Fruit fly (Drosophila melanogaster) whole organism, wandering third instar larva: ENCODE data around the gene CG7675.

Source experiments
- Abd-B ChIP-seq: fragments of >200 bp; optimal IDR thresholded peaks from 2 replicates; lab custom pipeline; 2017; ENCODE audit warnings: missing biosample characterization, missing genetic modification characterization
- CG32264 ChIP-seq: fragments of 200-800 bp; sonication (Bioruptor generic); optimal IDR thresholded peaks from 2 replicates; lab custom pipeline; 2016; ENCODE audit warnings: missing biosample characterization, missing genetic modification characterization
- CG9705 ChIP-seq: fragments of 200-800 bp; sonication (Bioruptor generic); optimal IDR thresholded peaks from 2 replicates; lab custom pipeline; 2018; ENCODE audit warnings: missing biosample characterization, mild to moderate bottlenecking, missing genetic modification characterization
- CrebA ChIP-seq: fragments of 200-800 bp; sonication (Bioruptor generic); optimal IDR thresholded peaks from 2 replicates; lab custom pipeline; 2016; ENCODE audit warnings: missing biosample characterization, mild to moderate bottlenecking, missing genetic modification characterization, borderline replicate concordance
- Dfd ChIP-seq: fragments of >200 bp; optimal IDR thresholded peaks from 2 replicates; lab custom pipeline; 2017; ENCODE audit warnings: missing biosample characterization, missing genetic modification characterization
- Dif ChIP-seq: fragments of 200-275, 200-300 bp; sonication (Bioruptor generic); optimal IDR thresholded peaks from 2 replicates; lab custom pipeline; 2018; ENCODE audit warnings: missing biosample characterization, missing genetic modification characterization; ENCODE audit not compliant: partially characterized antibody
- GATAd ChIP-seq: sonication (Bioruptor generic); optimal IDR thresholded peaks from 2 replicates; lab custom pipeline; 2016; ENCODE audit warnings: missing biosample characterization, missing genetic modification characterization
- HLH106 ChIP-seq: fragments of 200-800 bp; optimal IDR thresholded peaks from 3 replicates; lab custom pipeline; 2019; ENCODE audit warnings: missing biosample characterization, mild to moderate bottlenecking, missing genetic modification characterization, moderate library complexity
- Hnf4 ChIP-seq: fragments of 200-800 bp; sonication (Bioruptor generic); optimal IDR thresholded peaks from 2 replicates; lab custom pipeline; 2016; ENCODE audit warnings: missing biosample characterization, mild to moderate bottlenecking, missing genetic modification characterization
- Hr78 ChIP-seq: fragments of >200 bp; optimal IDR thresholded peaks from 2 replicates; lab custom pipeline; 2017; ENCODE audit warnings: missing biosample characterization, missing genetic modification characterization
- Hr83 ChIP-seq: fragments of 200-300 bp; sonication (Bioruptor generic); optimal IDR thresholded peaks from 2 replicates; lab custom pipeline; 2016; ENCODE audit warnings: missing biosample characterization, mild to moderate bottlenecking, missing genetic modification characterization, moderate library complexity; ENCODE audit not compliant: poor library complexity, severe bottlenecking
- Jra ChIP-seq: sonication (Bioruptor generic); optimal IDR thresholded peaks from 2 replicates; lab custom pipeline; 2016; ENCODE audit warnings: missing biosample characterization, missing genetic modification characterization
- Mio ChIP-seq: sonication (Bioruptor generic); optimal IDR thresholded peaks from 2 replicates; lab custom pipeline; 2016; ENCODE audit warnings: missing biosample characterization, missing genetic modification characterization
- Myc ChIP-seq: fragments of >200 bp; optimal IDR thresholded peaks from 2 replicates; lab custom pipeline; 2017
- N ChIP-seq: fragments of >200 bp; optimal IDR thresholded peaks from 2 replicates; lab custom pipeline; 2018; ENCODE audit warnings: missing biosample characterization, missing external identifiers, missing genetic modification characterization
- OdsH ChIP-seq: fragments of 200-800 bp; sonication (Bioruptor generic); optimal IDR thresholded peaks from 2 replicates; lab custom pipeline; 2016; ENCODE audit warnings: missing biosample characterization, mild to moderate bottlenecking, missing genetic modification characterization
- Rel ChIP-seq, 2 experiments: fragments of 200-800 bp; sonication (Bioruptor generic) in 1 of 2; optimal IDR thresholded peaks; 2 replicates in 1 of 2; 3 replicates in 1 of 2; lab custom pipeline; 2016 to 2019; ENCODE audit warnings: mild to moderate bottlenecking in 2 of 2, missing biosample characterization in 2 of 2, missing genetic modification characterization in 2 of 2, moderate library complexity in 1 of 2
- Sp1 ChIP-seq: fragments of 200-800 bp; sonication (Bioruptor generic); optimal IDR thresholded peaks from 3 replicates; lab custom pipeline; 2019; ENCODE audit warnings: missing biosample characterization, mild to moderate bottlenecking, missing genetic modification characterization, moderate library complexity
- Vsx2 ChIP-seq: fragments of 200-300, 225-300 bp; sonication (Bioruptor generic); optimal IDR thresholded peaks from 2 replicates; lab custom pipeline; 2018; ENCODE audit warnings: missing biosample characterization, missing genetic modification characterization; ENCODE audit not compliant: partially characterized antibody
- br ChIP-seq: fragments of 200-800 bp; sonication (Bioruptor generic); optimal IDR thresholded peaks from 2 replicates; lab custom pipeline; 2016; ENCODE audit warnings: missing biosample characterization, missing genetic modification characterization
- brk ChIP-seq: fragments of 200-800 bp; sonication (Bioruptor generic); optimal IDR thresholded peaks from 2 replicates; lab custom pipeline; 2016; ENCODE audit warnings: missing biosample characterization, mild to moderate bottlenecking, missing genetic modification characterization
- dl ChIP-seq, 2 experiments: fragments of 175-275, 200-275 bp in 1 of 2; fragments of 200-275 bp in 1 of 2; sonication (Bioruptor generic); optimal IDR thresholded peaks; lab custom pipeline; 2018; ENCODE audit warnings: mild to moderate bottlenecking in 2 of 2, missing biosample characterization in 2 of 2, missing genetic modification characterization in 2 of 2, moderate library complexity in 2 of 2; ENCODE audit not compliant: partially characterized antibody in 2 of 2, insufficient read depth in 1 of 2
- dmrt93B ChIP-seq: fragments of 200-800 bp; sonication (Bioruptor generic); optimal IDR thresholded peaks from 2 replicates; lab custom pipeline; 2018; ENCODE audit warnings: missing biosample characterization, mild to moderate bottlenecking, missing genetic modification characterization
- dsf ChIP-seq: sonication (Bioruptor generic); optimal IDR thresholded peaks from 2 replicates; lab custom pipeline; 2016; ENCODE audit warnings: missing biosample characterization, missing genetic modification characterization, borderline replicate concordance
- ey ChIP-seq: fragments of 200-800 bp; sonication (Bioruptor generic); optimal IDR thresholded peaks from 2 replicates; lab custom pipeline; 2016; ENCODE audit warnings: missing biosample characterization, missing genetic modification characterization
- foxo ChIP-seq, 2 experiments: fragments of 200-800 bp; sonication (Bioruptor generic); optimal IDR thresholded peaks; 2 replicates in 1 of 2; 3 replicates in 1 of 2; lab custom pipeline; 2016 to 2017; ENCODE audit warnings: missing biosample characterization in 2 of 2, missing genetic modification characterization in 2 of 2
- fru ChIP-seq: fragments of 200-800 bp; sonication (Bioruptor generic); optimal IDR thresholded peaks from 3 replicates; lab custom pipeline; 2016; ENCODE audit warnings: missing biosample characterization, mild to moderate bottlenecking, missing genetic modification characterization
- h ChIP-seq: fragments of 200-800 bp; sonication (Bioruptor generic); optimal IDR thresholded peaks from 3 replicates; lab custom pipeline; 2016; ENCODE audit warnings: missing biosample characterization, mild to moderate bottlenecking, missing genetic modification characterization
- jim ChIP-seq: fragments of 175-275, 200-325 bp; sonication (Bioruptor generic); optimal IDR thresholded peaks from 2 replicates; lab custom pipeline; 2016; ENCODE audit warnings: missing biosample characterization, mild to moderate bottlenecking, missing genetic modification characterization
- lola ChIP-seq: fragments of >200 bp; optimal IDR thresholded peaks from 2 replicates; lab custom pipeline; 2017; ENCODE audit warnings: missing biosample characterization, missing genetic modification characterization
- pan ChIP-seq: fragments of >200 bp; optimal IDR thresholded peaks from 2 replicates; lab custom pipeline; 2017
- psq ChIP-seq: fragments of 200-800 bp; sonication (Bioruptor generic); optimal IDR thresholded peaks from 3 replicates; lab custom pipeline; 2017; ENCODE audit warnings: missing biosample characterization, mild to moderate bottlenecking, missing genetic modification characterization, moderate library complexity
- rgr ChIP-seq: fragments of 200-800 bp; sonication (Bioruptor generic); optimal IDR thresholded peaks from 3 replicates; lab custom pipeline; 2016; ENCODE audit warnings: missing biosample characterization, mild to moderate bottlenecking, missing genetic modification characterization
- sage ChIP-seq: fragments of 200-800 bp; sonication (Bioruptor generic); optimal IDR thresholded peaks from 2 replicates; lab custom pipeline; 2016; ENCODE audit warnings: missing biosample characterization, mild to moderate bottlenecking, missing genetic modification characterization
- sv ChIP-seq: fragments of 200-800 bp; sonication (Bioruptor generic); optimal IDR thresholded peaks from 3 replicates; lab custom pipeline; 2016; ENCODE audit warnings: missing biosample characterization, missing genetic modification characterization
- tai ChIP-seq: sonication (Bioruptor generic); optimal IDR thresholded peaks from 2 replicates; lab custom pipeline; 2016; ENCODE audit warnings: missing biosample characterization, missing genetic modification characterization
- usp ChIP-seq: fragments of >200 bp; optimal IDR thresholded peaks from 2 replicates; lab custom pipeline; 2017; ENCODE audit warnings: missing biosample characterization, missing genetic modification characterization
- woc ChIP-seq: sonication (Bioruptor generic); optimal IDR thresholded peaks from 2 replicates; lab custom pipeline; 2016; ENCODE audit warnings: missing biosample characterization, mild to moderate bottlenecking, missing genetic modification characterization

CG7675 gene

dm6 chr3R:18412279-18413214 is 31.6 kb upstream of the CG7675 start, which contains the start of gene CG31122 (continued):
- TF ChIP-seq br (GFP tag; lab: Kevin White, UChicago): peak; percentile 63
- TF ChIP-seq, all 38 proteins: peak for 15

dm6 chr3R:18411205-18411749 is 30.3 kb upstream of the CG7675 start, which contains the start of gene CG10864:
Gene CG10864 (minus strand): TSS chr3R:18411631.
- TF ChIP-seq HLH106 (no peak), Hnf4 (GFP tag; lab: Kevin White, UChicago) (no peak), brk (GFP tag; lab: Kevin White, UChicago) (no peak), Sp1 (no peak), Abd-B (GFP tag; lab: Kevin White, UChicago) (no peak), lola (GFP tag; lab: Kevin White, UChicago) (no peak), woc (no peak), dmrt93B (GFP tag; lab: Kevin White, UChicago) (no peak)
- TF ChIP-seq, all 38 proteins: peak for 0

dm6 chr3R:18404713-18405112 is 23.7 kb upstream of the CG7675 start, which contains the start of gene CG7685:
Gene CG7685 (plus strand): TSS chr3R:18404940.
- TF ChIP-seq CG32264 (peak; percentile 47), Hr83 (GFP tag; lab: Kevin White, UChicago) (peak; percentile 86), ey (GFP tag; lab: Kevin White, UChicago) (peak; percentile 68), CrebA (GFP tag; lab: Kevin White, UChicago) (no peak), Mio (GFP tag; lab: Kevin White, UChicago) (peak; percentile 15), pan (lab: Kevin White, UChicago) (no peak), Dif (no peak), sage (GFP tag; lab: Kevin White, UChicago) (no peak), fru (GFP tag; lab: Kevin White, UChicago) (peak; percentile 68), Rel (GFP tag; optimal IDR thresholded peaks at IDR 0.05; lab: Kevin White, UChicago) (no peak), Rel (tag; optimal IDR thresholded peaks at IDR 0.05; lab: Kevin White, UChicago) (peak; percentile 54), dl (GFP tag; optimal IDR thresholded peaks at IDR 0.05; lab: Kevin White, UChicago; ENCODE audit: insufficient read depth in 1 of 2, partially characterized antibody in 2 of 2) (no peak), psq (GFP tag; lab: Kevin White, UChicago) (peak; percentile 22), jim (GFP tag; lab: Kevin White, UChicago) (no peak), lola (GFP tag; lab: Kevin White, UChicago) (no peak), CG9705 (GFP tag; lab: Kevin White, UChicago) (peak; percentile 71), foxo (GFP tag; optimal IDR thresholded peaks at IDR 0.05; lab: Kevin White, UChicago) (peak in 1 of 2 experiments; percentile 80), h (GFP tag; lab: Kevin White, UChicago) (peak; percentile 76), woc (peak; percentile 72), GATAd (GFP tag; lab: Kevin White, UChicago) (no peak), Abd-B (GFP tag; lab: Kevin White, UChicago) (no peak), Myc (lab: Kevin White, UChicago) (no peak), dsf (GFP tag; lab: Kevin White, UChicago) (peak; percentile 18), brk (GFP tag; lab: Kevin White, UChicago) (no peak), Jra (GFP tag; lab: Kevin White, UChicago) (peak; percentile 82), HLH106 (peak; percentile 69), tai (GFP tag; lab: Kevin White, UChicago) (no peak), br (GFP tag; lab: Kevin White, UChicago) (peak; percentile 80), Vsx2 (GFP tag; lab: Kevin White, UChicago) (no peak), sv (GFP tag; lab: Kevin White, UChicago) (peak; percentile 43), Sp1 (peak; percentile 74), Hr78 (no peak), OdsH (GFP tag; lab: Kevin White, UChicago) (peak; percentile 62), Dfd (GFP tag; lab: Kevin White, UChicago) (no peak), Hnf4 (GFP tag; lab: Kevin White, UChicago) (peak; percentile 92), rgr (peak; percentile 81), usp (GFP tag; lab: Kevin White, UChicago) (no peak), dmrt93B (GFP tag; lab: Kevin White, UChicago) (no peak), N (GFP tag; lab: Kevin White, UChicago) (no peak)
